Fruit fly (Drosophila melanogaster): ENCODE data around the gene CG10859.

Gene CG10859

dm6 chr2L:13387255-13387654 lies 11.2 kb downstream of the CG10859 start, which contains the start of the genes Ing5 and CG7099 (continued):
- peak; percentile 89 for TF ChIP-seq CG17186 (GFP tag; optimal IDR thresholded peaks at IDR 0.05)
- peak; percentile 88 for TF ChIP-seq CHES-1-like (GFP tag; optimal IDR thresholded peaks at IDR 0.05)
- peak; percentile 96 for TF ChIP-seq H2.0 (GFP tag; IDR thresholded peaks at IDR 0.05)
- peak; percentile 98 for TF ChIP-seq ind (GFP tag; optimal IDR thresholded peaks at IDR 0.05)
- peak; percentile 60 for TF ChIP-seq HmgD (GFP tag; optimal IDR thresholded peaks at IDR 0.05)
- TF ChIP-seq Atf6 (GFP tag; IDR thresholded peaks at IDR 0.05): peak; percentile 96
- no peak for TF ChIP-seq Dfd (GFP tag; optimal IDR thresholded peaks at IDR 0.05)
- TF ChIP-seq CG43689 (GFP tag; IDR thresholded peaks at IDR 0.05): peak; percentile 91
- TF ChIP-seq B-H1 (GFP tag; IDR thresholded peaks at IDR 0.05): peak; percentile 95
- peak; percentile 75 for TF ChIP-seq Dref (GFP tag; IDR thresholded peaks at IDR 0.05)
- peak; percentile 82 for TF ChIP-seq CG4707 (GFP tag; optimal IDR thresholded peaks at IDR 0.05)
- no peak for TF ChIP-seq D (optimal IDR thresholded peaks at IDR 0.05)
- TF ChIP-seq D (GFP tag; optimal IDR thresholded peaks at IDR 0.05): peak; percentile 91
- TF ChIP-seq CG18599 (GFP tag; optimal IDR thresholded peaks at IDR 0.05): peak; percentile 96
- TF ChIP-seq CG14014 (GFP tag; IDR thresholded peaks at IDR 0.05): peak; percentile 97
- peak; percentile 94 for TF ChIP-seq CG18619 (GFP tag; optimal IDR thresholded peaks at IDR 0.05)
- TF ChIP-seq sima (GFP tag; optimal IDR thresholded peaks at IDR 0.05): peak; percentile 61
- peak; percentile 95 for TF ChIP-seq CG10209 (GFP tag; optimal IDR thresholded peaks at IDR 0.05)
- peak; percentile 90 for TF ChIP-seq Poxn (GFP tag; IDR thresholded peaks at IDR 0.05)
- TF ChIP-seq z (GFP tag; IDR thresholded peaks at IDR 0.05): peak; percentile 49; the same call in 1 of the 3 replicates
- TF ChIP-seq dm (GFP tag; optimal IDR thresholded peaks at IDR 0.05): peak; percentile 62
- peak; percentile 93 for TF ChIP-seq twi (tag; optimal IDR thresholded peaks at IDR 0.05)
- TF ChIP-seq CG1792 (GFP tag; optimal IDR thresholded peaks at IDR 0.05): peak; percentile 59
- peak; percentile 94 for TF ChIP-seq Awh (GFP tag; IDR thresholded peaks at IDR 0.05)
- TF ChIP-seq CG2889 (GFP tag; IDR thresholded peaks at IDR 0.05): peak; percentile 94
- peak; percentile 88 for TF ChIP-seq CG34376 (GFP tag; optimal IDR thresholded peaks at IDR 0.05)
- TF ChIP-seq Gug (GFP tag; IDR thresholded peaks at IDR 0.05): peak; percentile 96
- peak; percentile 87 for TF ChIP-seq CG30020 (tag; optimal IDR thresholded peaks at IDR 0.05)
- TF ChIP-seq ase (GFP tag; IDR thresholded peaks at IDR 0.05): peak; percentile 96
- peak; percentile 91 for TF ChIP-seq Doc2 (GFP tag; IDR thresholded peaks at IDR 0.05)
- TF ChIP-seq croc (GFP tag; conservative IDR thresholded peaks at IDR 0.05): peak; percentile 94
- peak; percentile 98 for TF ChIP-seq vvl (GFP tag; IDR thresholded peaks at IDR 0.05)
- peak; percentile 96 for TF ChIP-seq CG4404 (GFP tag; IDR thresholded peaks at IDR 0.05)
- TF ChIP-seq dmrt11E (tag; optimal IDR thresholded peaks at IDR 0.05): peak; percentile 96
- peak; percentile 93 for TF ChIP-seq Usf (GFP tag; optimal IDR thresholded peaks at IDR 0.05)
- peak; percentile 67 for TF ChIP-seq sna (GFP tag; IDR thresholded peaks at IDR 0.05; ENCODE audit: partially characterized antibody)
- TF ChIP-seq Meics (GFP tag; optimal IDR thresholded peaks at IDR 0.05): peak; percentile 95
- TF ChIP-seq Hr39 (optimal IDR thresholded peaks at IDR 0.05): no peak
- TF ChIP-seq E2f2 (GFP tag; IDR thresholded peaks at IDR 0.05): peak; percentile 81
- no peak for TF ChIP-seq eve (GFP tag; optimal IDR thresholded peaks at IDR 0.05)
- TF ChIP-seq Oaz (GFP tag; IDR thresholded peaks at IDR 0.05): peak; percentile 92
- peak; percentile 83 for TF ChIP-seq D19B (GFP tag; optimal IDR thresholded peaks at IDR 0.05)
- TF ChIP-seq Nf-YC (tag; optimal IDR thresholded peaks at IDR 0.05): peak; percentile 89
- peak; percentile 88 for TF ChIP-seq Drgx (GFP tag; IDR thresholded peaks at IDR 0.05)
- peak; percentile 83 for TF ChIP-seq Sry-δ (GFP tag; optimal IDR thresholded peaks at IDR 0.05)
- TF ChIP-seq ci (GFP tag; IDR thresholded peaks at IDR 0.05): peak; percentile 97
- TF ChIP-seq Hand (GFP tag; optimal IDR thresholded peaks at IDR 0.05): peak; percentile 81
- peak; percentile 92 for TF ChIP-seq CG15514 (GFP tag; optimal IDR thresholded peaks at IDR 0.05)
- TF ChIP-seq CG32772 (GFP tag; IDR thresholded peaks at IDR 0.05): peak; percentile 97
- peak; percentile 42; the same call in 2 of the 3 replicates for TF ChIP-seq CG6791 (GFP tag; IDR thresholded peaks at IDR 0.05; ENCODE audit: partially characterized antibody)
- peak; percentile 66 for TF ChIP-seq disco-r (GFP tag; optimal IDR thresholded peaks at IDR 0.05)
- peak; percentile 96 for TF ChIP-seq sug (tag; optimal IDR thresholded peaks at IDR 0.05)

Data from whole organism, embryonic.